Fruit fly (Drosophila melanogaster): ENCODE data around the gene Kebab.

The Kebab gene

dm6 chr2L:2013836-2014434, 31.4 kb upstream of the Kebab start (continued):
- TF ChIP-seq kni (GFP tag; optimal IDR thresholded peaks at IDR 0.05) (no peak), so (GFP tag; IDR thresholded peaks at IDR 0.05) (no peak), CG13894 (tag; optimal IDR thresholded peaks at IDR 0.05) (peak; percentile 21), CG4424 (GFP tag; optimal IDR thresholded peaks at IDR 0.05) (no peak), Mad (GFP tag; optimal IDR thresholded peaks at IDR 0.05) (no peak), prd (optimal IDR thresholded peaks at IDR 0.05) (no peak), prd (GFP tag; IDR thresholded peaks at IDR 0.05) (peak; percentile 38; the same call in 1 of the 3 replicates), Dek (tag; optimal IDR thresholded peaks at IDR 0.05) (no peak), grau (tag; optimal IDR thresholded peaks at IDR 0.05) (peak; percentile 79), bcd (GFP tag; optimal IDR thresholded peaks at IDR 0.05) (no peak), fd102C (GFP tag; optimal IDR thresholded peaks at IDR 0.05) (peak; percentile 5), lola (GFP tag; optimal IDR thresholded peaks at IDR 0.05) (no peak), Meics (GFP tag; optimal IDR thresholded peaks at IDR 0.05) (peak; percentile 4), MBD-R2 (GFP tag; IDR thresholded peaks at IDR 0.05) (no peak), tll (GFP tag; optimal IDR thresholded peaks at IDR 0.05) (peak in 1 of 2 experiments; percentile 56), usp (GFP tag; optimal IDR thresholded peaks at IDR 0.05) (no peak), zen (tag; optimal IDR thresholded peaks at IDR 0.05) (peak; percentile 63), Atf-2 (GFP tag; optimal IDR thresholded peaks at IDR 0.05) (no peak), CG6813 (GFP tag; optimal IDR thresholded peaks at IDR 0.05) (no peak), bbx (GFP tag; IDR thresholded peaks at IDR 0.05; ENCODE audit: partially characterized antibody) (no peak), gro (GFP tag; optimal IDR thresholded peaks at IDR 0.05) (no peak), CG17612 (GFP tag; IDR thresholded peaks at IDR 0.05) (no peak), H15 (GFP tag; IDR thresholded peaks at IDR 0.05) (no peak), h (optimal IDR thresholded peaks at IDR 0.05) (no peak), peb (GFP tag; IDR thresholded peaks at IDR 0.05) (no peak), CG15514 (GFP tag; optimal IDR thresholded peaks at IDR 0.05) (peak; percentile 4), Bdp1 (GFP tag; optimal IDR thresholded peaks at IDR 0.05) (no peak), Atf6 (GFP tag; IDR thresholded peaks at IDR 0.05) (no peak), pfk (GFP tag; optimal IDR thresholded peaks at IDR 0.05) (no peak), sens (GFP tag) (peak; percentile 30), CG10209 (GFP tag; optimal IDR thresholded peaks at IDR 0.05) (no peak), CG7786 (GFP tag; optimal IDR thresholded peaks at IDR 0.05) (no peak), dimm (GFP tag; IDR thresholded peaks at IDR 0.05) (no peak), CG9797 (GFP tag; optimal IDR thresholded peaks at IDR 0.05) (no peak), CG1603 (tag; optimal IDR thresholded peaks at IDR 0.05) (peak; percentile 5), jigr1 (GFP tag; IDR thresholded peaks at IDR 0.05) (no peak), ab (GFP tag; optimal IDR thresholded peaks at IDR 0.05) (no peak), CG15479 (GFP tag; optimal IDR thresholded peaks at IDR 0.05) (peak; percentile 21), Trl (optimal IDR thresholded peaks at IDR 0.05) (peak; percentile 12 to 39), Trl (GFP tag; optimal IDR thresholded peaks at IDR 0.05) (no peak), ci (GFP tag; IDR thresholded peaks at IDR 0.05) (no peak), Hr51 (GFP tag; optimal IDR thresholded peaks at IDR 0.05) (no peak), ac (GFP tag; optimal IDR thresholded peaks at IDR 0.05) (peak; percentile 31), CG7357 (GFP tag; IDR thresholded peaks at IDR 0.05) (0 out of 3 replicates have a peak, but pooled peaks have one; percentile 15), CG1647 (GFP tag; optimal IDR thresholded peaks at IDR 0.05) (no peak), CG11398 (GFP tag; optimal IDR thresholded peaks at IDR 0.05) (no peak), sisA (GFP tag; IDR thresholded peaks at IDR 0.05) (no peak), eyg (GFP tag; optimal IDR thresholded peaks at IDR 0.05) (no peak), E2f1 (GFP tag; IDR thresholded peaks at IDR 0.05) (no peak), knrl (GFP tag; IDR thresholded peaks at IDR 0.05; ENCODE audit: partially characterized antibody) (no peak), CG17568 (GFP tag; optimal IDR thresholded peaks at IDR 0.05) (no peak)

All from whole organism, embryonic.